Worm (Caenorhabditis elegans): ENCODE results near the gene chil-14.

The chil-14 gene

ce11 chrV:1471078-1471969, 16.5 kb downstream of the chil-14 start:
- TF ChIP-seq unc-62 (GFP tag; optimal IDR thresholded peaks at IDR 0.05) = no peak

- no peak for TF ChIP-seq unc-62 (GFP tag; optimal IDR thresholded peaks at IDR 0.05)
Observed at ce11 chrV:1471977-1472376, 17.1 kb downstream of the chil-14 start.

- no peak for TF ChIP-seq unc-62 (GFP tag; optimal IDR thresholded peaks at IDR 0.05)
Observed at ce11 chrV:1472569-1472968, 17.7 kb downstream of the chil-14 start.

DNA sequence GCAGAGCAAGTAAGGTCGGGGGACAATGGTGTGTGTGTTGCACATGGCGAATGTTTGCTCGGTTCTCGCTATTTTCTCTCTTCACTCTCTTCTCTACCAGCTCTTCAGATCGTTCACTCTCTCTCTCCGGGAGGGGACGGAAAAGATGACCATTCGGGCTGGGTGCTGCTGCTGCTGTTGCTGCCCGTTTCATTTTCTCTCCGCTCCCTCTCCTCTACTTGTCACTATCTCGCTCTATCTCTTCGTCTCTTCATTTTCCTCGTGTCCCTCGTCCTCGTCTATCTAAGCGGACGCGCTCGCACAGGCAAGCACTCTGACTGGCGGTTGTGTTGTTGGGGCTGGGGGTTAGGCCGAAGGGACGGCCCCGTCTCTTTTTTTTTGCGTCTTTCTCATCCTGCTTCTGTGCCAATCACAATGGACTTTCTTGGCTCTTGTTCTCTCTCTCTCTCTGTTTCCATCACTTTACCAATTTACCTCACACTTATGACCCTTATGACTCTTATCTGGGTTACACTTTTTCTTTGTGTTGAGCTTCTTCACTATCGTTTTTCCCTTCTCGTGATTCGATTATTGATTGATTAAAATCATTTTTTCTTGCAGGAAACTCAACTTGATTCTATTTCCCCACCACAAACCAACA, 19.7 kb downstream of the chil-14 start, which contains the start of the genes F53E2.2 and unc-60:
Gene F53E2.2, plus strand, starts transcription at position 601 of the 640 bp plus-strand sequence.
Gene unc-60, plus strand, starts transcription at position 601 of the 640 bp plus-strand sequence.
- no peak for TF ChIP-seq unc-62 (GFP tag; optimal IDR thresholded peaks at IDR 0.05)

- TF ChIP-seq unc-62 (GFP tag; optimal IDR thresholded peaks at IDR 0.05) = no peak
Observed at ce11 chrV:1476284-1476792, 21.5 kb downstream of the chil-14 start.

DNA sequence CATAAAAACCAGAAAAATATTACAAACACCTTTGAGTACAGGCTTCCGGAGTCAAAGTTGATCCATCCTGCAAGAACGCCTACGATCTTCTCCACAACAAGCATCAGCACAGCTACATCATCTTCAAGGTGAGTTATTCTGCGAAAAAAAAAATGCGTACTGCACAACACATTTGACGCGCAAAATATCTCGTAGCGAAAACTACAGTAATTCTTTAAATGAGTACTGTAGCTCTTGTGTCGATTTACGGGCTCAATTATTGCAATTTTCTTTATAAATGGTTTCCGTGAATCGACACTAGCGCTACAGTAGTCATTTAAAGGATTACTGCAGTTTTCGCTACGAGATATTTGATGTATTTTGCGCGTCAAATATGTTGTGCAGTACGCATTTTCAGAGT, 22.0 kb downstream of the chil-14 start:
- TF ChIP-seq unc-62 (GFP tag; optimal IDR thresholded peaks at IDR 0.05) = no peak

DNA sequence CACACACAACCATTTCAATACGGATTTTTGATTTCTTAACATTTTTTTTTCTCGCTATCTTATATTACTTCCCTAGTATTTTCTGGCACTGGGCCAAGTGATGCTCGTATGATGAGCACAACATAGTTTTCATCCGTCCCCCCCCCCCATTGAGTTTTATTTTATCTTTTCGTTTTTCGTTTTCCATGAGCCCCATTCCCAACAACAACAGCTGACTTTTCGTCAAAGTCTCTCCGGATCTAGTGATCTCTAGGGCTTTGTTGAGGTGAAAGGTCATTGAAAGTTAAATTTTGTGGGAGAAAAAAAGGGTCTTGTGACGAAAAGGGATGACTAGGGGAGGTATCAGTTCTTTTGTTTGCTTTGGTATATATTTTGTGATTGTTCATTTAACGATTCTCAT, 26.0 kb downstream of the chil-14 start:
- no peak for TF ChIP-seq unc-62 (GFP tag; optimal IDR thresholded peaks at IDR 0.05)

DNA sequence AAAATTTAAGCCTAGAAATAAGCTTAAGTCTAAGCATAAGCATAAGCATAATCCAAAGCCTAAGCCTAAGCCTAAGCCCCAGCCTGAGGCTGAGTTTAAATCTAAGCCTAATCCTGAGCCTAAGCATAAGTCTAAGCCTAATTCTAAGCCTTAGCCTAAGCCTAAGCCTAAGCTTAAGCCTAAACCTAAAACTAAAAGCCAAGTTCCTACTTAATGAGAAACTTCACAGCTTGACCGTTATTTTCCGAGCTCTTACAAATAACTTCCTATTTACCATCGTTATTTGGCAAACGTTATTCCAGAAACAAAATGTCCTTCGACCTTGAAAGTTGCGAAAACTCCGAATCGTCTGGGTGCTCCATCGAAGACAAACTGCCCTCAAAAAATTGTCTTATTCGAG, 26.9 kb downstream of the chil-14 start, which contains the start of gene C38C3.4:
Gene C38C3.4, plus strand, starts transcription at position 301 of the 400 bp plus-strand sequence.
- TF ChIP-seq unc-62 (GFP tag; optimal IDR thresholded peaks at IDR 0.05) = no peak

DNA sequence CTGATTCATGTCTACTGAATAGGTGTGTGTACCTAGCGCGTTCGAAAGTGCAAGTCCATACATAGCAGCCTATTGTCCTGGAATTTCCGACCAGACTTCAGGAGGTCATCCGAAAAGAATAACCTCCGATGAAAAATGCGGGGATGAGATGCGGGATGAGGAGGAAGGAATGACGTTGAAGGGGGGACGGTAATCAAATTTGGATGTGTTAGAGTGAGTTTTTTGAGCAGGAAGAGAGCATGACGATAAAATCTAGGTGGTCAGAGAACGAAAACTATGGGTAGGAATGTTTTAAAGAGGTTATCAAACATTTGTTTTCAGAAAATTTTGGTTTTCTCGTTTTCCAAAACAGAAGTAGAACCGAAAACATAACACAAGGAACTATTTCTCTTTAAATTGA, 31.2 kb downstream of the chil-14 start:
- TF ChIP-seq unc-62 (GFP tag; optimal IDR thresholded peaks at IDR 0.05) = no peak

ce11 chrV:1487262-1487661, 32.4 kb downstream of the chil-14 start:
- TF ChIP-seq unc-62 (GFP tag; optimal IDR thresholded peaks at IDR 0.05) = no peak

DNA sequence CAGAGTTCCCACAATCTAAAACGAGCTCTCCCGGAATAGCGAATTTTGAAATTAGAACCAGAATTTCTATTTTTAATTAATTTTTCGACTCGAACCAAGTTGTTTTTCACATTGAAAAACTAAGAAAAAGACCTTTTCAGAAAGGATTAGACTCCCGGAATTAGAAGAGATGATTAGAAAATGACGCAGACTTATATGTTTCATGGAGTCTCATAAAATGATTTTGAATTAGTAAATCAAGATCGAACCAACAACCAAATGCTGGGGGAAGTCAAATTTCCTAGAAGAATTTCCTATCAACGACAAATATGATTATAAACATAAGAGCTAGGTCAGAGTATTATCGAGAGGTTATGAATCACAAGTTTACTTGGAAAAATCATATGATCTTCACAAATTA, 33.8 kb downstream of the chil-14 start:
- TF ChIP-seq unc-62 (GFP tag; optimal IDR thresholded peaks at IDR 0.05) = no peak

DNA sequence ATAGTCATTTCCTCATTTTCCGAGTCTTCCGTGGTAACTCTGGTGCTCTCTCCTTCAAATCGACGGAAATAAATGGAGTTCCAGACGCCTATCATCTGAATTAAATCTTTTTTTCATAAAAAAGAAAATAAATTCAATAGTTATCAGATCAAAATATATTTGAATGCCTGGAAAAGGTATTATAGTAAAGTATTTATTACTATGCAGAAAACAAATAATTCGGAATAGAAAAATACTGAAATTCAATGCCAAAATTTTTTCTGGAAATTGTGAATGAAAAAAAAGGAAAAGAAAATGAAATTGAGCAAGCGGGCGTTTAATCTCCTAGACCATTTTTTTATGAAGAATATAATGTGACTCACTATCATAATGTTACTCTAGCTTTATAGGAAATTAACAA, 36.6 kb downstream of the chil-14 start, which contains the start of gene C38C3.6:
Gene C38C3.6, minus strand, starts transcription at position 101 of the 400 bp plus-strand sequence.
- TF ChIP-seq unc-62 (GFP tag; optimal IDR thresholded peaks at IDR 0.05) = no peak

ce11 chrV:1494469-1494868, 39.6 kb downstream of the chil-14 start, which contains the start of gene spig-7:
Gene spig-7 (plus strand): TSS chrV:1494769.
- TF ChIP-seq unc-62 (GFP tag; optimal IDR thresholded peaks at IDR 0.05) = no peak

- TF ChIP-seq unc-62 (GFP tag; optimal IDR thresholded peaks at IDR 0.05) = no peak
Observed at ce11 chrV:1495334-1495733, 40.5 kb downstream of the chil-14 start, which contains the start of gene C38C3.3. Gene C38C3.3 (plus strand): TSS chrV:1495634.

ce11 chrV:1495752-1496151, 40.9 kb downstream of the chil-14 start:
- no peak for TF ChIP-seq unc-62 (GFP tag; optimal IDR thresholded peaks at IDR 0.05)

- TF ChIP-seq unc-62 (GFP tag; optimal IDR thresholded peaks at IDR 0.05) = no peak
Observed at ce11 chrV:1499140-1499539, 44.3 kb downstream of the chil-14 start, which contains the start of gene sru-27. Gene sru-27 (plus strand): TSS chrV:1499440.
